Fruit fly (Drosophila melanogaster): ENCODE results near the gene CG14260.

DNA sequence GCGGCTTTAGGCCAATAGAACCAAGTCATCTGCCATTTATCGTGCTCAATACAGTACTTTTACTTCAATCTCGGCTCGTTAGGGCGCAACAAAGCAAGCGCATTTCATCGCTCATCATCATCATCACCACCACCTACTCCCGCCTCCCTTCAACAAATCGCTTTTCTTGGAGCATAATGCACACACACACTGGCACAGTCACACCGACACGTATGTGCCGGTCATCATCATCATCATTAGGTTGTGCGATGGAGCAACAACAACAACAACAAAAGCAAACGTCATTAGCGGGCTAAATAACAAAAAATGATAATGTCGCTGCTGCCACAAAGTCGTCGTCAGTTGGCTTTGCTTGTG, 19.9 kb upstream of the CG14260 start:
- TF ChIP-seq CG11762 (GFP tag; optimal IDR thresholded peaks at IDR 0.05; ENCODE audit: insufficient read depth) (no peak), Lpt (GFP tag; optimal IDR thresholded peaks at IDR 0.05) (no peak), Ets96B (tag; optimal IDR thresholded peaks at IDR 0.05) (no peak), pdm3 (GFP tag; optimal IDR thresholded peaks at IDR 0.05) (no peak), CG6276 (GFP tag; optimal IDR thresholded peaks at IDR 0.05) (no peak), CG31627 (GFP tag; optimal IDR thresholded peaks at IDR 0.05) (no peak), svp (GFP tag) (no peak), dac (GFP tag; optimal IDR thresholded peaks at IDR 0.05) (no peak), CG8319 (GFP tag; optimal IDR thresholded peaks at IDR 0.05) (no peak), fd59A (GFP tag; optimal IDR thresholded peaks at IDR 0.05) (no peak)
